Fruit fly (Drosophila melanogaster): ENCODE measurements around the gene CG32428.

DNA sequence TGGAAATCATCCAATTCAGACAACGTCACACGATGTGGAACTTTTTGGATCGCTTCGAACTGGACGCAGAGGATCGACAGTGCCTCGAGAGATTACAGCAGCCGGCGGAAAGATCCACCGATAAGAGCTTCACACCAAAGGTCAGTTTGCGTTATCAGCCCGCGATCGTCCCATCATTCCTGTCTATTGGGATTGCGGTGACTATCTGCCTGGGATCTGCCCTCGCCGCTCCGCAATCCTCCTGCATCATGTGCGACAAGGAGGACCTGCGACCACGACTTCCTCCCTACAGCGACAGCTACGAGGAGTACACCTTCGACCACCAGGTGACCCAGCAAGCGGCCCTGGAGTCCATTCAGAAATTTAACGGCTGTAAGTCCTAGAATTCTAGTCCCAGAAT, 27.5 kb downstream of the CG32428 start:
- TF ChIP-seq psq (optimal IDR thresholded peaks at IDR 0.05): no peak
- no peak for TF ChIP-seq Myc (optimal IDR thresholded peaks at IDR 0.05)
- no peak for TF ChIP-seq ttk (optimal IDR thresholded peaks at IDR 0.05)
- TF ChIP-seq h (optimal IDR thresholded peaks at IDR 0.05): no peak
- TF ChIP-seq insv (optimal IDR thresholded peaks at IDR 0.05): no peak
- TF ChIP-seq Sin3A (optimal IDR thresholded peaks at IDR 0.05): no peak

Data from Kc167 (cell line).